Fruit fly (Drosophila melanogaster): Measurements from ENCODE around the gene cmet.

The cmet gene

dm6 chr2L:11268933-11269631 is at the start of gene cmet:
cmet (minus strand) TSS chr2L:11269002.
- TF ChIP-seq EcR (GFP tag; optimal IDR thresholded peaks at IDR 0.05) (no peak), usp (GFP tag; optimal IDR thresholded peaks at IDR 0.05) (no peak), CG8478 (optimal IDR thresholded peaks at IDR 0.05) (no peak)

DNA sequence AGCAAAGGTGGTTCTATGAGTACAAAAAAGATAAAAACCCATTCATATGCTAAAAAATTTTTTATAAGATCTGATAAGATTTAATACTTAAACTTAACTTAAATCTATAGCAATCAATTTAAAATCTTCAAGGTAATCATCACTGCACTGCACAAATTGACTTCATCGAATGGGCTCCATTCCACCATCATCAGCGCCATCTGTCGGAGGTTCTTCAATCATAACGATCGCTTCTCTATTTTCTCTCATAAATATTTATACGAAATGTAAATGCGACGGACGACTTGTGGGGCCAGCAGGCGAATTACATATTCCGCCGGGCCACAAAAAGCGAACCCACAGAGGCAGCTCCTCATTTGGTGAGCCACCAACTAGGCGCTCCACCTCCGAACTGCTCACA is 49.7 kb upstream of the cmet start:
- TF ChIP-seq EcR (GFP tag; optimal IDR thresholded peaks at IDR 0.05) (no peak), usp (GFP tag; optimal IDR thresholded peaks at IDR 0.05) (no peak), Dll (optimal IDR thresholded peaks at IDR 0.05) (no peak), pan (optimal IDR thresholded peaks at IDR 0.05) (no peak), CG8478 (optimal IDR thresholded peaks at IDR 0.05) (no peak), psq (optimal IDR thresholded peaks at IDR 0.05) (no peak)

DNA sequence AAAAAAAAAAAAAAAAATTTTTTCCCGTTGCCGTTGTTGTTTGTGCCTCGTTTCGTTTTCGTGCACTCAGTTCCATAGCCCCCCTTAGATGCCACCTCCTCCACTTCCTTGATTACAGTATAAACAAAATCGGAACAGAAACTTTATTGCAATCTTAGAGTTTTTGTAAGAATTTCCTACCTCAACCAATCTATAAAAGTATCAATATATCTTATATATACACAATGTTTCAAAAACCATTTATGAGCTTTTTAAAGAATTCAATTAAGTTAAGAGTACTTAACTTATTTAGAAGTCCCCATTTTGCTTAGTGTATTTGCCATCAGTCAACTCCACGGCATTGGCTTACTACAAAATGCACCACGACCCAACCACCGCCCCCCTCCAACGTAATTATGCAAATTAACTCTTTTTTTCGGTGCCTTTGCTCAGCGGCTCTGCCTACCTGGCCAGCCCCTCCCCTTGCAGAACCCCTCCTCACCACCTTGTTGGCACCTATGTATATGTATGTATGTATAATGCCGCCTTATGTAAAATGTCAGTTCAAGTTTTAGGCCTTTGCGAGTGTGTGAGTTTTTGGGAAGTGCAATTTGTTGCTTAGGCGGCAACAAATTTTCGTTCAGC is 49.0 kb upstream of the cmet start:
- TF ChIP-seq pan (optimal IDR thresholded peaks at IDR 0.05) = no peak
- TF ChIP-seq CG8478 (optimal IDR thresholded peaks at IDR 0.05) = no peak
- TF ChIP-seq psq (optimal IDR thresholded peaks at IDR 0.05) = no peak
- TF ChIP-seq usp (GFP tag; optimal IDR thresholded peaks at IDR 0.05) = no peak

DNA sequence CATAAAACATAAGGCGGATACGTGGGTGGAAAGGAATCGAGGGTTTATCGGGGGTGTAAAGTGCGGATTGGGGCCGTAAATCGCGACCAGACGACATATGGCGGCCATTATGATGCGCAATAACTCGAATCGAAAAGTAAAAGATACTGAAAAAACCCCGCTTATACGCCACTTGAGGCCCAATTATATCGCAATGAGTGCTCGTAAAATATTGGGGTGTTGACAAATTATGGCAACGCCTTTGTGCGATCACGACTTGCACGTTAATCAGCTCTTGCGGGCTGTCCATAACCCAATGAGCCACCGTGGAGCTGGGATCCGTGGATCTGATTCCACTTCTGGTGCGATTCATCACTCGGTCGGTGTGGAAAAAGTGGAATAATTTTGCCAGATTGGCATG is 41.0 kb upstream of the cmet start:
- TF ChIP-seq pan (optimal IDR thresholded peaks at IDR 0.05) = no peak

DNA sequence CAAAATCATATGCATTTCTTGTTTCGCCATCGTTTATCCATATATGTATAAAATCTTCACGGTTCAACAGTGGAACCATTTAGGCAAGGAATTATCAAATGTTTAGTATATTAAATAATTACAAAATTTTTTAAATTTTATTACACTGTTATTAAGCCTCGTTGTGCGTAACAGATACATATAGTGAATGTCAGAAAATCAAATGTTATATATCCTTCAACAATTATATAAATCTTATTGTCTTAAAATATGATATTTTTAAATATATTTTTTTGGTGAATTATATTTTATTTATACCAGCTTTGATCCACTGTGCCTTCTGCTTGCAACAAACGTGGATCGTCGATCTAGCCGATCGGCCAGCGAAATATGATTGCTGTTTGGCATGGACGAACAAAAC is 38.3 kb upstream of the cmet start:
- TF ChIP-seq EcR (GFP tag; optimal IDR thresholded peaks at IDR 0.05) = no peak
- TF ChIP-seq CG8478 (optimal IDR thresholded peaks at IDR 0.05) = no peak
- TF ChIP-seq usp (GFP tag; optimal IDR thresholded peaks at IDR 0.05) = no peak

DNA sequence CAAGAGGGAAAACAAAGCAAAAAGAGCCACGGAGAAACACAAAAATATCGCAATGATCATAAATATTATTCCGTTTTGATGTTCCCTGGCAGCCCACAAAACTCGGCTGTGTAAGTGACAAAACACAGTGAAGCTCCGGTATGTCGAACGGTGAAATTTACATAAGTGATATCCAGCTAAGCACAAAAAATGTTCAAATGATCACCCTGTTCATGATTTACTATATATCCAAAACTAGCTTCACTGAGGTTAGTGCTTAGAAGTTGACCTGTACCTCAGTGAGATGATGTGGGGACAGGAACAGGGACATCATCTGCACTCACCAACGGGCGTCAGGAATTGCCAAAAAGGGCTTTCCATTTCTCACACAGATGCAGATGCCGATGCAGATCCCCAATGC is 37.3 kb upstream of the cmet start:
- no peak for TF ChIP-seq psq (optimal IDR thresholded peaks at IDR 0.05)
- TF ChIP-seq CG8478 (optimal IDR thresholded peaks at IDR 0.05) = no peak
- TF ChIP-seq EcR (GFP tag; optimal IDR thresholded peaks at IDR 0.05) = no peak
- TF ChIP-seq pan (optimal IDR thresholded peaks at IDR 0.05) = no peak

- TF ChIP-seq CG8478 (optimal IDR thresholded peaks at IDR 0.05) = no peak
- no peak for TF ChIP-seq Dll (optimal IDR thresholded peaks at IDR 0.05)
- no peak for TF ChIP-seq pan (optimal IDR thresholded peaks at IDR 0.05)
- no peak for TF ChIP-seq usp (GFP tag; optimal IDR thresholded peaks at IDR 0.05)
- no peak for TF ChIP-seq psq (optimal IDR thresholded peaks at IDR 0.05)
Measured at dm6 chr2L:11302507-11302906, 33.7 kb upstream of the cmet start.

- TF ChIP-seq usp (GFP tag; optimal IDR thresholded peaks at IDR 0.05) = no peak
- TF ChIP-seq pan (optimal IDR thresholded peaks at IDR 0.05) = no peak
- TF ChIP-seq Dll (optimal IDR thresholded peaks at IDR 0.05) = no peak
Measured at dm6 chr2L:11296483-11296882, 27.7 kb upstream of the cmet start.

- TF ChIP-seq pan (optimal IDR thresholded peaks at IDR 0.05) = no peak
- no peak for TF ChIP-seq Dll (optimal IDR thresholded peaks at IDR 0.05)
- no peak for TF ChIP-seq usp (GFP tag; optimal IDR thresholded peaks at IDR 0.05)
- no peak for TF ChIP-seq CG8478 (optimal IDR thresholded peaks at IDR 0.05)
- no peak for TF ChIP-seq EcR (GFP tag; optimal IDR thresholded peaks at IDR 0.05)
- no peak for TF ChIP-seq psq (optimal IDR thresholded peaks at IDR 0.05)
Measured at dm6 chr2L:11295762-11296161, 27.0 kb upstream of the cmet start.

DNA sequence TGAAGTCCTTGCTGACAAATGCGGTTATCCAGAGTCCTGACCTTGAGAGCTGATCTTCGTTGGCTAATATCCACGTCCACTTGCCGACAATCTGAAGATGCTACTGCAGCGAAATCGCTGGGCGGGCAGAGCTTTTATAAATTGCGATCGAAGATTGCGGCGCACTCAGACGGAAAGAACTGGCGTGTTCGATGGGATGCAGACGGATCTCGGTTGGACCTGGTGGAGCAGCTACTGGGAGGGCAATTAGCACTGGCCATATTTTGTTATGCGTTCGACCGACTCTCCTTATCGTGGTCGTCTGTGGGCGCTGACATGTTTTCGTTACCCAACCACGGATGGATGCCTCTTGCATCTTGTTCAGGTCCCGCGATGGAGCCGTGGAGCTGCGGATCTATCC is 16.8 kb upstream of the cmet start, which contains the start of gene Osi21:
Osi21 (minus strand) TSS at position 101 of the 400 bp plus-strand sequence.
- TF ChIP-seq pan (optimal IDR thresholded peaks at IDR 0.05) = no peak
- no peak for TF ChIP-seq usp (GFP tag; optimal IDR thresholded peaks at IDR 0.05)
- no peak for TF ChIP-seq CG8478 (optimal IDR thresholded peaks at IDR 0.05)
- TF ChIP-seq EcR (GFP tag; optimal IDR thresholded peaks at IDR 0.05) = no peak
- no peak for TF ChIP-seq Dll (optimal IDR thresholded peaks at IDR 0.05)
- TF ChIP-seq psq (optimal IDR thresholded peaks at IDR 0.05) = no peak

- no peak for TF ChIP-seq psq (optimal IDR thresholded peaks at IDR 0.05)
- TF ChIP-seq EcR (GFP tag; optimal IDR thresholded peaks at IDR 0.05) = no peak
- no peak for TF ChIP-seq pan (optimal IDR thresholded peaks at IDR 0.05)
- no peak for TF ChIP-seq CG8478 (optimal IDR thresholded peaks at IDR 0.05)
- no peak for TF ChIP-seq Dll (optimal IDR thresholded peaks at IDR 0.05)
- no peak for TF ChIP-seq usp (GFP tag; optimal IDR thresholded peaks at IDR 0.05)
Measured at dm6 chr2L:11281930-11282329, 13.1 kb upstream of the cmet start, which contains the start of gene mre11. mre11 (plus strand) TSS chr2L:11282090.

DNA sequence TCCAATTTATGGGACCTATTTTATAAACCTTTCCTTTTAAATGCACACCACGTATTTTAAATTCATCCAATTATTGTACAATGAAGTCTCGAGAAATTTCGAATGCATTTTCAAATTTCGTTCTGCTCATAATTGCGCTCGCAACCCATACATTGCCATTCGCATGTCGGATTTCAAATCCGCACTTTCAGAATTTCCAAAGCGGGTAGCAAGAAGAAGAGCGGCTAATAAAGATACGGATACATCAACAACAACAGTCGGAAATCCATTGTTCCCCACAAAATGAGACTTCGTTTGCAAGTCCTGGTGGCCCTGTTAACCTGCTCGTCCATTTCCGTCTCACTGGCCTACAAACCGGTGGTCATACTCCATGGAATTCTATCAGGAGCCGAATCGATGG is 11.3 kb upstream of the cmet start, which contains the start of gene Ppt2:
Ppt2 (plus strand) TSS at position 209 of the 400 bp plus-strand sequence.
- no peak for TF ChIP-seq CG8478 (optimal IDR thresholded peaks at IDR 0.05)
- no peak for TF ChIP-seq usp (GFP tag; optimal IDR thresholded peaks at IDR 0.05)
- no peak for TF ChIP-seq EcR (GFP tag; optimal IDR thresholded peaks at IDR 0.05)

DNA sequence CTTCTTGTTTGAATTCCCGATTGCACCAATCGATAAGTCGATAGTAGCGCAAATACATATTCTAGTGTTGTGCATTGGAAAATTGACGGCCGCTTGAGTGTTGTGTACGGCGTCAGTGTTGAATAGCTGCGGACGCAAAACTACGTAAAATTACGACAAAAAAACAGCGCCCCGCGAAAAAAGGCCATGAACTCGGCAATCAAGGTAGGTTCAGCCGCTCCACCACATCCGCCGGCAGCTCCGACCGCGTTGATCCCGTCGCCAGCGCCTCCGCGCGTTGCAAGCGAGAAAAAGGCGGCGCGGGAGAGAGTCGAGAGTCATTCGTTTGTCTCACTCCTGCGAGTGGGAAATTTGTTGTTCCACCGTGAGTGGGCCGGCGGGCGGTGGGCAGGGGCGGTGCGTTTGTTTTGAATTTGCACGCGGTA is 9.1 kb upstream of the cmet start, which contains the start of gene CG33695:
CG33695 (plus strand) TSS at position 95 of the 425 bp plus-strand sequence.
- TF ChIP-seq pan (optimal IDR thresholded peaks at IDR 0.05) (no peak), psq (optimal IDR thresholded peaks at IDR 0.05) (no peak), usp (GFP tag; optimal IDR thresholded peaks at IDR 0.05) (no peak), EcR (GFP tag; optimal IDR thresholded peaks at IDR 0.05) (no peak), CG8478 (optimal IDR thresholded peaks at IDR 0.05) (no peak), Dll (optimal IDR thresholded peaks at IDR 0.05) (no peak)
